Worm (Caenorhabditis elegans) whole organism, young adult: ENCODE results near the gene srz-66.
"Not testable (repeated sequence)": the region's sequence is repeated elsewhere in the genome, so short reads cannot be mapped to it uniquely, and the experiment has no call there.

ENCODE experiments used
- B0261.1 ChIP-seq: sonication (generic microtip); optimal IDR thresholded peaks from 2 replicates; lab custom pipeline; 2016; ENCODE audit warnings: mild to moderate bottlenecking, missing genetic modification characterization, moderate library complexity, missing compliant biosample characterization
- F39B2.1 ChIP-seq: fragments of 200-800 bp; sonication (Bioruptor generic); IDR thresholded peaks from 2 replicates; pipeline ENCODE4 v1.3.6; 2022; ENCODE audit warnings: missing genetic modification reagents, missing genetic modification characterization, missing compliant biosample characterization
- cebp-2 ChIP-seq: fragments of 200-800 bp; sonication (Bioruptor generic); IDR thresholded peaks from 2 replicates; pipeline ENCODE4 v1.3.6; 2022; ENCODE audit warnings: missing genetic modification characterization, missing compliant biosample characterization
- lag-1 ChIP-seq: fragments of 200-800 bp; sonication (Bioruptor generic); IDR thresholded peaks from 2 replicates; pipeline ENCODE4 v1.3.6; 2022; ENCODE audit warnings: missing genetic modification reagents, missing genetic modification characterization, missing compliant biosample characterization
- rec-8 ChIP-seq, 2 experiments: sonication (generic microtip); optimal IDR thresholded peaks; 2 replicates each; lab custom pipeline; 2016; ENCODE audit warnings: mild to moderate bottlenecking in 2 of 2, missing genetic modification characterization in 2 of 2, missing genetic modification reagents in 2 of 2, missing genotype in 2 of 2, missing biosample characterization in 1 of 2, missing compliant biosample characterization in 1 of 2, moderate library complexity in 1 of 2
- snpc-4 ChIP-seq, 5 experiments: fragments of 150-350 bp in 1 of 5; sonication (generic microtip) in 4 of 5; optimal IDR thresholded peaks; 2 replicates each; lab custom pipeline; 2014 to 2018; ENCODE audit warnings: missing genetic modification characterization in 5 of 5, missing biosample characterization in 3 of 5, antibody characterized with exemption in 2 of 5, mild to moderate bottlenecking in 2 of 5, missing compliant biosample characterization in 2 of 5, missing genotype in 2 of 5, moderate library complexity in 2 of 5, missing genetic modification reagents in 1 of 5
- tbp1 ChIP-seq: fragments of 200-800 bp; sonication (Bioruptor generic); optimal IDR thresholded peaks from 2 replicates; lab custom pipeline; 2018; ENCODE audit warnings: mild to moderate bottlenecking, missing genetic modification characterization, missing compliant biosample characterization
- xnd-1 ChIP-seq: sonication (generic microtip); optimal IDR thresholded peaks from 2 replicates; lab custom pipeline; 2016; ENCODE audit warnings: missing genotype, missing genetic modification reagents, missing genetic modification characterization, missing compliant biosample characterization
- zfh-2 ChIP-seq: fragments of 200-800 bp; sonication (Bioruptor generic); conservative IDR thresholded peaks from 2 replicates; pipeline ENCODE4 v1.3.6; 2022; ENCODE audit warnings: missing genetic modification reagents, missing genetic modification characterization, missing compliant biosample characterization
- ztf-22 ChIP-seq: fragments of 200-800 bp; sonication (Bioruptor generic); optimal IDR thresholded peaks from 2 replicates; lab custom pipeline; 2018; ENCODE audit warnings: mild to moderate bottlenecking, missing genetic modification characterization, moderate library complexity, missing compliant biosample characterization

Gene srz-66

DNA sequence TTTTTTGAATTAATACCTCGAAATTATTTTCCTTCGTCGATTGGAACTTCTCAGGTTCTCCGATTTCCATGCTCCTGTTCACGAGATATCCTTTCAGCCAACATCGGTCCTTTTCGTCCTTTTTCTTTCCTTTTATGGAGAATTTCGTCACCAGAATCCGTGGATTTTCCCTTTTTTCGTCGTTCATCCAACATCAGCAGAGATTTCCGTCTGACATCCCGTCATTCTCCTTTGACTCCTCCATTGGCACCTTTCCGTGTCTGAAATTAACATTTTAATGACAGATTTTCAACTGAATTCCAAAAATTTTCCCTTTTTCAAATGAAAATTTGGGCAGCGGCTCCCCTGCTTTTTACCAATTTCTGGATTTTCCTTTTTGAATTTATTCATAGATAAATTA is 12.4 kb downstream of the srz-66 start:
- TF ChIP-seq lag-1 (GFP tag; lab: Robert Waterston, UW) = no peak
- TF ChIP-seq rec-8 (tag; optimal IDR thresholded peaks at IDR 0.05; lab: Kevin White, UChicago) = no peak
- no peak for TF ChIP-seq xnd-1
- no peak for TF ChIP-seq F39B2.1 (GFP tag; lab: Robert Waterston, UW)
- TF ChIP-seq, all 124 proteins: peak for 0

DNA sequence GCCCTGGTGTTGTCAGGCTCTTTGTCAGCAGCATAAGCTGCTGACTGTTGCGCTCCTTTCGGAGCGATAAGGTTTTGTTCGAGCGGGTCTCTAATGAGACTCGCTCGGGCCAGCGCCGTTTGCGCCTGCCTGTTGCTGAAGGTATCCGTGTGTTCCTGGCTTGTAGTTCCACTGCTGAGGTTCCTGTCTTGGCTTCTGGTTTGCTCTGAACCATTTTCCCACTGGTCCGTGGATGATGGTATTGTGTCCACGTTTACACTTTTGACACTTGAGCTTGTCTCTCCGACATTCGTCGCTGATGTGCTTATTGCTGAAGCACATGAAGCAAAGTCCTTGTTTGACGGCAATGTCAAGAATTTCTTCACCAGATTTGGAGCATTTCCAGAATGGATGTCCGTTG is 16.1 kb downstream of the srz-66 start:
- TF ChIP-seq ztf-22 (GFP tag; lab: Kevin White, UChicago) = no peak
- 0 out of 2 replicates have a peak, but pooled peaks have one; percentile 19 for TF ChIP-seq cebp-2 (GFP tag; lab: Robert Waterston, UW)
- peak; percentile 53 for TF ChIP-seq zfh-2

DNA sequence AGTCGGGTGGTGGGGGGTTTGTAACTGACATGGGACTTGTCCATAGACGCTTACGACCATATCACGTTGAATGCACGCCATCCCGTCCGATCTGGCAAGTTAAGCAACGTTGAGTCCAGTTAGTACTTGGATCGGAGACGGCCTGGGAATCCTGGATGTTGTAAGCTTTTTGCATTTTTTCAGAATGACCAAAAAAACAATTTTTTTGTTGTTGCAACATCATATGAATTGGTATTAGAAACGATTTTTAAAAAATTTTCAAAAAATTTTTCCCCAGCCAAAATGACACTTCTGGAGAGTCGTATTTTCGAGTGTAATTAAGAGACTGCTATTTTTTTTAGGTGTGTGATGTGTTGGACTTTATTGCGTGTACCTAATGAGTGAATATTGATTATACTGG is 38.0 kb downstream of the srz-66 start:
- TF ChIP-seq snpc-4 (GFP tag; optimal IDR thresholded peaks at IDR 0.05; lab: Kevin White, UChicago) = not testable (repeated sequence)
- TF ChIP-seq snpc-4 (tag; optimal IDR thresholded peaks at IDR 0.05; lab: Kevin White, UChicago) = peak in 2 of 4 experiments; percentile 73 to 87
- peak; percentile 46 for TF ChIP-seq tbp1 (GFP tag; lab: Kevin White, UChicago)
- peak; percentile 8 for TF ChIP-seq B0261.1 (tag; lab: Kevin White, UChicago)
